Worm (Caenorhabditis elegans) whole organism, L4/young adult: Measurements from ENCODE around the gene slc-17.5.

Experiments
- W03F9.2 ChIP-seq: fragments of 150-350 bp; optimal IDR thresholded peaks from 2 replicates; lab custom pipeline; 2014; ENCODE audit warnings: missing biosample characterization, missing genetic modification characterization
- him-1 ChIP-seq: sonication (generic microtip); optimal IDR thresholded peaks from 2 replicates; lab custom pipeline; 2016; ENCODE audit warnings: missing genotype, missing genetic modification reagents, missing genetic modification characterization, missing compliant biosample characterization

- TF ChIP-seq him-1 = no peak
- no peak for TF ChIP-seq W03F9.2
Measured at ce11 chrV:8235331-8235730, 49.4 kb downstream of the slc-17.5 start.
